Worm (Caenorhabditis elegans) whole organism, L1 larva: ENCODE data around the gene C56G2.4.

ENCODE experiments used
- C04F5.9 ChIP-seq: sonication (generic microtip); optimal IDR thresholded peaks from 2 replicates; lab custom pipeline; 2016; ENCODE audit warnings: missing genetic modification characterization, missing compliant biosample characterization
- C16A3.4 ChIP-seq: fragments of 150-350 bp; optimal IDR thresholded peaks from 2 replicates; lab custom pipeline; 2014; ENCODE audit warnings: missing biosample characterization, missing genetic modification characterization
- F16B12.6 ChIP-seq: fragments of 150-350 bp; optimal IDR thresholded peaks from 2 replicates; lab custom pipeline; 2014; ENCODE audit warnings: missing biosample characterization, missing genetic modification characterization
- Y116A8C.19 ChIP-seq: sonication (generic microtip); optimal IDR thresholded peaks from 2 replicates; lab custom pipeline; 2016; ENCODE audit warnings: missing compliant biosample characterization, missing genetic modification characterization, borderline replicate concordance
- aha-1 ChIP-seq: fragments of 150-350 bp; optimal IDR thresholded peaks from 2 replicates; lab custom pipeline; 2014; ENCODE audit warnings: missing biosample characterization, missing genetic modification characterization
- ama-1 ChIP-seq: fragments of 150-350 bp; optimal IDR thresholded peaks from 2 replicates; lab custom pipeline; 2014
- ceh-63 ChIP-seq: fragments of 200-800 bp; sonication (Bioruptor generic); optimal IDR thresholded peaks from 2 replicates; lab custom pipeline; 2018; ENCODE audit warnings: mild to moderate bottlenecking, missing genetic modification characterization, missing compliant biosample characterization
- ces-1 ChIP-seq: fragments of 150-350 bp; optimal IDR thresholded peaks from 2 replicates; lab custom pipeline; 2014; ENCODE audit warnings: missing biosample characterization, missing genetic modification reagents, missing genetic modification characterization
- dpl-1 ChIP-seq, 3 experiments: fragments of 150-350 bp in 2 of 3; sonication (generic microtip) in 1 of 3; optimal IDR thresholded peaks; 2 replicates each; lab custom pipeline; 2014 to 2017; ENCODE audit warnings: missing biosample characterization in 3 of 3, missing genetic modification characterization in 3 of 3, missing genetic modification reagents in 3 of 3
- efl-1 ChIP-seq, 4 experiments: fragments of 150-350 bp; optimal IDR thresholded peaks in 3 of 4; peaks in 1 of 4; 1 replicate in 1 of 4; 2 replicates in 3 of 4; lab custom pipeline; 2014; ENCODE audit warnings: missing biosample characterization in 2 of 4, missing genetic modification characterization in 2 of 4, missing genetic modification reagents in 2 of 4
- egl-13 ChIP-seq: sonication (generic microtip); optimal IDR thresholded peaks from 2 replicates; lab custom pipeline; 2016; ENCODE audit warnings: missing genotype, missing genetic modification reagents, missing genetic modification characterization, missing compliant biosample characterization
- elt-2 ChIP-seq: sonication (generic microtip); optimal IDR thresholded peaks from 2 replicates; lab custom pipeline; 2016; ENCODE audit warnings: missing genetic modification characterization, mild to moderate bottlenecking, inconsistent platforms, missing compliant biosample characterization, missing genetic modification reagents
- fkh-10 ChIP-seq: sonication (generic microtip); optimal IDR thresholded peaks from 2 replicates; lab custom pipeline; 2017; ENCODE audit warnings: missing biosample characterization, missing genetic modification reagents, missing genetic modification characterization
- hpl-2 ChIP-seq: fragments of 150-350 bp; optimal IDR thresholded peaks from 2 replicates; lab custom pipeline; 2014; ENCODE audit warnings: missing biosample characterization, missing genetic modification reagents, missing genetic modification characterization
- jun-1 ChIP-seq: fragments of 150-350 bp; optimal IDR thresholded peaks from 2 replicates; lab custom pipeline; 2014; ENCODE audit warnings: missing biosample characterization, missing genetic modification reagents, missing genetic modification characterization
- lin-14 ChIP-seq: fragments of 200-800 bp; sonication (Bioruptor generic); optimal IDR thresholded peaks from 2 replicates; lab custom pipeline; 2018; ENCODE audit warnings: mild to moderate bottlenecking, missing genetic modification characterization, moderate library complexity, missing compliant biosample characterization
- lin-35 ChIP-seq, 2 experiments: fragments of 150-350 bp; optimal IDR thresholded peaks; 2 replicates each; lab custom pipeline; 2014; ENCODE audit warnings: missing biosample characterization in 2 of 2, missing genetic modification characterization in 2 of 2, missing genetic modification reagents in 2 of 2
- lin-39 ChIP-seq: fragments of 150-350 bp; optimal IDR thresholded peaks from 2 replicates; lab custom pipeline; 2014; ENCODE audit warnings: missing biosample characterization, missing genetic modification reagents, missing genetic modification characterization
- lir-3 ChIP-seq: sonication (generic microtip); optimal IDR thresholded peaks from 2 replicates; lab custom pipeline; 2016; ENCODE audit warnings: mild to moderate bottlenecking, missing genetic modification characterization, moderate library complexity, missing compliant biosample characterization; ENCODE audit not compliant: poor library complexity
- lsy-2 ChIP-seq, 2 experiments: fragments of 150-350 bp; optimal IDR thresholded peaks; 2 replicates each; lab custom pipeline; 2014; ENCODE audit warnings: missing biosample characterization in 2 of 2, missing genetic modification characterization in 2 of 2
- mab-9 ChIP-seq: fragments of 200-800 bp; sonication (Bioruptor generic); IDR thresholded peaks from 2 replicates; pipeline ENCODE4 v1.3.6; 2022; ENCODE audit warnings: missing genetic modification reagents, missing genetic modification characterization, missing compliant biosample characterization
- mep-1 ChIP-seq: fragments of 150-350 bp; optimal IDR thresholded peaks from 2 replicates; lab custom pipeline; 2014; ENCODE audit warnings: missing biosample characterization, missing genetic modification characterization
- nhr-20 ChIP-seq: sonication (generic microtip); optimal IDR thresholded peaks from 2 replicates; lab custom pipeline; 2016; ENCODE audit warnings: mild to moderate bottlenecking, missing genetic modification characterization, missing compliant biosample characterization
- nhr-71 ChIP-seq: sonication (generic microtip); optimal IDR thresholded peaks from 2 replicates; lab custom pipeline; 2016; ENCODE audit warnings: mild to moderate bottlenecking, missing genetic modification characterization, moderate library complexity, missing compliant biosample characterization
- nhr-85 ChIP-seq: sonication (generic microtip); peaks from one replicate; lab custom pipeline; 2016; ENCODE audit warnings: missing genetic modification characterization, inconsistent platforms, missing compliant biosample characterization
- pax-3 ChIP-seq: fragments of 200-800 bp; sonication (Bioruptor generic); optimal IDR thresholded peaks from 2 replicates; lab custom pipeline; 2018; ENCODE audit warnings: mild to moderate bottlenecking, missing genetic modification characterization, moderate library complexity, missing compliant biosample characterization
- rnt-1 ChIP-seq: sonication (generic microtip); optimal IDR thresholded peaks from 2 replicates; lab custom pipeline; 2016; ENCODE audit warnings: mild to moderate bottlenecking, missing genetic modification characterization, moderate library complexity, missing compliant biosample characterization
- skn-1 ChIP-seq: fragments of 150-350 bp; optimal IDR thresholded peaks from 2 replicates; lab custom pipeline; 2014; ENCODE audit warnings: missing biosample characterization, missing genetic modification characterization
- snpc-4 ChIP-seq: fragments of 150-350 bp; optimal IDR thresholded peaks from 2 replicates; lab custom pipeline; 2014; ENCODE audit warnings: missing biosample characterization, missing genetic modification characterization
- snu-23 ChIP-seq: sonication (generic microtip); optimal IDR thresholded peaks from 2 replicates; lab custom pipeline; 2016; ENCODE audit warnings: missing genetic modification characterization, missing compliant biosample characterization
- sox-4 ChIP-seq: sonication (generic microtip); optimal IDR thresholded peaks from 2 replicates; lab custom pipeline; 2016; ENCODE audit warnings: missing genetic modification characterization, missing compliant biosample characterization
- sup-37 ChIP-seq: fragments of 200-800 bp; sonication (Bioruptor generic); optimal IDR thresholded peaks from 2 replicates; lab custom pipeline; 2018; ENCODE audit warnings: mild to moderate bottlenecking, missing genetic modification characterization, missing compliant biosample characterization
- tbx-2 ChIP-seq: sonication (generic microtip); optimal IDR thresholded peaks from 2 replicates; lab custom pipeline; 2016; ENCODE audit warnings: missing genetic modification characterization, missing compliant biosample characterization
- tlp-1 ChIP-seq: fragments of 150-350 bp; optimal IDR thresholded peaks from 2 replicates; lab custom pipeline; 2014; ENCODE audit warnings: missing biosample characterization, missing genetic modification characterization
- unc-130 ChIP-seq: fragments of 150-350 bp; optimal IDR thresholded peaks from 2 replicates; lab custom pipeline; 2017; ENCODE audit warnings: missing biosample characterization, missing genetic modification characterization, inconsistent platforms
- unc-30 ChIP-seq: sonication (generic microtip); optimal IDR thresholded peaks from 2 replicates; lab custom pipeline; 2017; ENCODE audit warnings: missing biosample characterization, missing genetic modification characterization
- unc-62 ChIP-seq: fragments of 150-350 bp; optimal IDR thresholded peaks from 2 replicates; lab custom pipeline; 2014; ENCODE audit warnings: missing biosample characterization, missing genetic modification reagents, missing genetic modification characterization
- unc-86 ChIP-seq: sonication (generic microtip); optimal IDR thresholded peaks from 2 replicates; lab custom pipeline; 2016; ENCODE audit warnings: missing genetic modification characterization, missing compliant biosample characterization
- vab-15 ChIP-seq: sonication (generic microtip); optimal IDR thresholded peaks from 2 replicates; lab custom pipeline; 2017; ENCODE audit warnings: missing genotype, mild to moderate bottlenecking, missing genetic modification characterization, missing compliant biosample characterization
- xbp-1 ChIP-seq: sonication (generic microtip); optimal IDR thresholded peaks from 2 replicates; lab custom pipeline; 2016; ENCODE audit warnings: missing genetic modification characterization, missing compliant biosample characterization
- zag-1 ChIP-seq: fragments of 150-350 bp; optimal IDR thresholded peaks from 2 replicates; lab custom pipeline; 2014; ENCODE audit warnings: missing biosample characterization, missing genetic modification characterization
- zip-4 ChIP-seq: fragments of 200-800 bp; sonication (Bioruptor generic); optimal IDR thresholded peaks from 2 replicates; lab custom pipeline; 2018; ENCODE audit warnings: mild to moderate bottlenecking, missing genetic modification characterization, moderate library complexity, missing compliant biosample characterization
- ztf-11 ChIP-seq, 2 experiments: sonication (generic microtip); optimal IDR thresholded peaks; 2 replicates each; lab custom pipeline; 2016 to 2017; ENCODE audit warnings: missing genetic modification characterization in 2 of 2, missing biosample characterization in 1 of 2, missing compliant biosample characterization in 1 of 2
- ztf-4 ChIP-seq: fragments of 150-350 bp; optimal IDR thresholded peaks from 2 replicates; lab custom pipeline; 2014; ENCODE audit warnings: missing biosample characterization, missing genetic modification characterization

Gene C56G2.4

ce11 chrIII:6348578-6348977, 17.0 kb downstream of the C56G2.4 start (continued):
- TF ChIP-seq ces-1 (GFP tag; lab: Kevin White, UChicago) (no peak), xbp-1 (tag; lab: Kevin White, UChicago) (no peak), nhr-20 (tag; lab: Kevin White, UChicago) (no peak), snu-23 (GFP tag; lab: Kevin White, UChicago) (no peak), lir-3 (tag; lab: Kevin White, UChicago) (no peak), Y116A8C.19 (tag; lab: Kevin White, UChicago) (no peak), vab-15 (tag; lab: Kevin White, UChicago) (no peak), zag-1 (tag; lab: Kevin White, UChicago) (no peak), egl-13 (peak; percentile 44), lin-14 (GFP tag; lab: Kevin White, UChicago) (peak; percentile 82), efl-1 (optimal IDR thresholded peaks at IDR 0.05; lab: Kevin White, UChicago) (no peak), efl-1 (GFP tag; optimal IDR thresholded peaks at IDR 0.05 in 1 of 2; lab: Kevin White, UChicago) (no peak), lsy-2 (tag; optimal IDR thresholded peaks at IDR 0.05; lab: Kevin White, UChicago) (peak in 1 of 2 experiments; percentile 48), pax-3 (tag; lab: Kevin White, UChicago) (no peak), lin-39 (tag; lab: Kevin White, UChicago) (no peak), snpc-4 (tag; lab: Kevin White, UChicago) (no peak), fkh-10 (GFP tag; lab: Kevin White, UChicago) (peak; percentile 12), jun-1 (tag; lab: Kevin White, UChicago) (no peak), mab-9 (GFP tag; lab: Robert Waterston, UW) (no peak), ztf-11 (tag; optimal IDR thresholded peaks at IDR 0.05; lab: Kevin White, UChicago) (no peak), C16A3.4 (tag; lab: Kevin White, UChicago) (no peak), hpl-2 (GFP tag; lab: Kevin White, UChicago) (no peak), nhr-85 (tag; lab: Kevin White, UChicago) (no peak), F16B12.6 (tag; lab: Kevin White, UChicago) (no peak), aha-1 (tag; lab: Kevin White, UChicago) (no peak), tlp-1 (tag; lab: Kevin White, UChicago) (no peak)

ce11 chrIII:6350424-6350823, 18.9 kb downstream of the C56G2.4 start:
- TF ChIP-seq fkh-10 (GFP tag; lab: Kevin White, UChicago) (peak; percentile 92), ama-1 (lab: Kevin White, UChicago) (no peak), lin-14 (GFP tag; lab: Kevin White, UChicago) (peak; percentile 48)

- peak; percentile 4 for TF ChIP-seq unc-86 (tag; lab: Kevin White, UChicago)
- TF ChIP-seq vab-15 (tag; lab: Kevin White, UChicago) = no peak
- TF ChIP-seq ama-1 (lab: Kevin White, UChicago) = no peak
- TF ChIP-seq ceh-63 (GFP tag; lab: Kevin White, UChicago) = peak; percentile 63
- TF ChIP-seq Y116A8C.19 (tag; lab: Kevin White, UChicago) = no peak
- TF ChIP-seq lin-14 (GFP tag; lab: Kevin White, UChicago) = peak; percentile 70
- peak; percentile 20 for TF ChIP-seq nhr-71 (tag; lab: Kevin White, UChicago)
These were observed 19.9 kb downstream of the C56G2.4 start for ce11 chrIII:6351438-6351837.

- no peak for TF ChIP-seq snpc-4 (tag; lab: Kevin White, UChicago)
- no peak for TF ChIP-seq xbp-1 (tag; lab: Kevin White, UChicago)
- peak; percentile 88 for TF ChIP-seq fkh-10 (GFP tag; lab: Kevin White, UChicago)
- peak; percentile 10 to 24 for TF ChIP-seq lsy-2 (tag; optimal IDR thresholded peaks at IDR 0.05; lab: Kevin White, UChicago)
- TF ChIP-seq tbx-2 (tag; lab: Kevin White, UChicago) = peak; percentile 54
- TF ChIP-seq C04F5.9 (tag; lab: Kevin White, UChicago) = no peak
- peak; percentile 81 for TF ChIP-seq nhr-71 (tag; lab: Kevin White, UChicago)
- no peak for TF ChIP-seq sup-37 (GFP tag; lab: Kevin White, UChicago)
- no peak for TF ChIP-seq rnt-1 (tag; lab: Kevin White, UChicago)
- TF ChIP-seq unc-30 (tag; lab: Kevin White, UChicago) = no peak
- TF ChIP-seq snu-23 (GFP tag; lab: Kevin White, UChicago) = no peak
- no peak for TF ChIP-seq elt-2 (tag; lab: Kevin White, UChicago)
- TF ChIP-seq skn-1 = no peak
- TF ChIP-seq lin-35 (GFP tag; optimal IDR thresholded peaks at IDR 0.05; lab: Kevin White, UChicago) = no peak
- no peak for TF ChIP-seq lin-39 (tag; lab: Kevin White, UChicago)
- TF ChIP-seq dpl-1 (GFP tag; optimal IDR thresholded peaks at IDR 0.05; lab: Kevin White, UChicago) = no peak
- TF ChIP-seq F16B12.6 (tag; lab: Kevin White, UChicago) = no peak
- TF ChIP-seq efl-1 (optimal IDR thresholded peaks at IDR 0.05; lab: Kevin White, UChicago) = no peak
- TF ChIP-seq efl-1 (GFP tag; optimal IDR thresholded peaks at IDR 0.05 in 1 of 2; lab: Kevin White, UChicago) = no peak
- TF ChIP-seq mep-1 (tag; lab: Kevin White, UChicago) = no peak
- TF ChIP-seq sox-4 (tag; lab: Kevin White, UChicago) = no peak
- no peak for TF ChIP-seq unc-130 (tag; lab: Kevin White, UChicago)
- no peak for TF ChIP-seq unc-62 (GFP tag; lab: Kevin White, UChicago)
- no peak for TF ChIP-seq zip-4 (GFP tag; lab: Kevin White, UChicago)
- no peak for TF ChIP-seq hpl-2 (GFP tag; lab: Kevin White, UChicago)
- peak; percentile 10 for TF ChIP-seq ztf-4 (tag; lab: Kevin White, UChicago)
- TF ChIP-seq aha-1 (tag; lab: Kevin White, UChicago) = no peak
These were observed 20.9 kb downstream of the C56G2.4 start for ce11 chrIII:6352459-6352858.
